Fruit fly (Drosophila melanogaster) whole organism, embryonic: ENCODE data around the gene CCT3.
A peak's percentile ranks its signal among the peaks of the same experiment; 100 is the strongest.

Source experiments
- CG10147 ChIP-seq: fragments of 200-800 bp; sonication (Bioruptor generic); optimal IDR thresholded peaks from 2 replicates; lab custom pipeline; 2019; ENCODE audit warnings: missing biosample characterization, mild to moderate bottlenecking, missing genetic modification characterization, moderate library complexity
- CG10274 ChIP-seq: fragments of 200-800 bp; sonication (Bioruptor generic); optimal IDR thresholded peaks from 3 replicates; lab custom pipeline; 2017; ENCODE audit warnings: missing biosample characterization, mild to moderate bottlenecking, missing genetic modification characterization
- CG10654 ChIP-seq: fragments of 200-800 bp; sonication (Bioruptor generic); optimal IDR thresholded peaks from 2 replicates; lab custom pipeline; 2016; ENCODE audit warnings: missing biosample characterization, missing genetic modification characterization
- CG12104 ChIP-seq: fragments of 200-800 bp; sonication (Bioruptor generic); optimal IDR thresholded peaks from 3 replicates; lab custom pipeline; 2016; ENCODE audit warnings: missing biosample characterization, missing genetic modification characterization
- CG12236 ChIP-seq: fragments of 200-800 bp; sonication (Bioruptor generic); optimal IDR thresholded peaks from 2 replicates; lab custom pipeline; 2016; ENCODE audit warnings: missing biosample characterization, missing genetic modification characterization
- CG12659 ChIP-seq: fragments of 200-800 bp; sonication (Bioruptor generic); optimal IDR thresholded peaks from 3 replicates; lab custom pipeline; 2017; ENCODE audit warnings: mild to moderate bottlenecking, missing biosample characterization, missing genetic modification reagents, missing genetic modification characterization
- CG13287 ChIP-seq: fragments of 200-800 bp; sonication (Bioruptor generic); IDR thresholded peaks from 2 replicates; pipeline ENCODE4 v1.3.6; 2022; ENCODE audit warnings: missing biosample characterization, missing genetic modification characterization; ENCODE audit not compliant: partially characterized antibody
- CG13424 ChIP-seq: fragments of 200-800 bp; sonication (Bioruptor generic); optimal IDR thresholded peaks from 2 replicates; lab custom pipeline; 2019; ENCODE audit warnings: missing biosample characterization, mild to moderate bottlenecking, missing genetic modification characterization, moderate library complexity
- CG14014 ChIP-seq: fragments of 200-800 bp; sonication (Bioruptor generic); IDR thresholded peaks from 2 replicates; pipeline ENCODE4 v1.3.6; 2022; ENCODE audit warnings: missing biosample characterization, missing genetic modification characterization
- CG15073 ChIP-seq: fragments of 200-800 bp; sonication (Bioruptor generic); optimal IDR thresholded peaks from 2 replicates; lab custom pipeline; 2016; ENCODE audit warnings: missing biosample characterization, missing genetic modification characterization
- CG17829 ChIP-seq: fragments of 200-800 bp; optimal IDR thresholded peaks from 2 replicates; lab custom pipeline; 2019; ENCODE audit warnings: missing biosample characterization, mild to moderate bottlenecking, missing genetic modification characterization, moderate library complexity
- CG31365 ChIP-seq: fragments of 200-800 bp; sonication (Bioruptor generic); optimal IDR thresholded peaks from 2 replicates; lab custom pipeline; 2018; ENCODE audit warnings: missing biosample characterization, mild to moderate bottlenecking, missing genetic modification characterization
- CG32772 ChIP-seq: fragments of 200-800 bp; sonication (Bioruptor generic); IDR thresholded peaks from 2 replicates; pipeline ENCODE4 v1.3.6; 2022; ENCODE audit warnings: missing biosample characterization, missing genetic modification characterization
- CG5953 ChIP-seq: fragments of 200-800 bp; sonication (Bioruptor generic); IDR thresholded peaks from 2 replicates; pipeline ENCODE4 v1.3.6; 2022; ENCODE audit warnings: missing biosample characterization, missing genetic modification characterization
- CG6765 ChIP-seq: fragments of 200-800 bp; sonication (Bioruptor generic); optimal IDR thresholded peaks from 3 replicates; lab custom pipeline; 2017; ENCODE audit warnings: missing biosample characterization, mild to moderate bottlenecking, missing genetic modification characterization
- CG7357 ChIP-seq: fragments of 200-800 bp; sonication (Bioruptor generic); IDR thresholded peaks from 3 replicates; pipeline ENCODE4 v1.3.6; 2022; ENCODE audit warnings: missing biosample characterization, missing genetic modification characterization
- CG7963 ChIP-seq: fragments of 200-800 bp; sonication (Bioruptor generic); IDR thresholded peaks from 3 replicates; pipeline ENCODE4 v1.3.6; 2022; ENCODE audit warnings: missing biosample characterization, missing genetic modification characterization; ENCODE audit not compliant: partially characterized antibody
- D19A ChIP-seq: fragments of 200-800 bp; optimal IDR thresholded peaks from 3 replicates; lab custom pipeline; 2019; ENCODE audit warnings: missing biosample characterization, mild to moderate bottlenecking, missing genetic modification characterization, moderate library complexity
- Dbx ChIP-seq: fragments of 200-800 bp; sonication (Bioruptor generic); IDR thresholded peaks from 3 replicates; pipeline ENCODE4 v1.3.6; 2022; ENCODE audit warnings: missing biosample characterization, missing genetic modification characterization
- E2f2 ChIP-seq: fragments of 200-800 bp; sonication (Bioruptor generic); IDR thresholded peaks from 2 replicates; pipeline ENCODE4 v1.3.6; 2022; ENCODE audit warnings: missing biosample characterization, missing genetic modification characterization
- GATAe ChIP-seq: fragments of 200-800 bp; sonication (Bioruptor generic); conservative IDR thresholded peaks from 2 replicates; pipeline ENCODE4 v1.3.6; 2022; ENCODE audit warnings: missing biosample characterization, missing genetic modification characterization
- HLH54F ChIP-seq: fragments of 200-800 bp; sonication (Bioruptor generic); optimal IDR thresholded peaks from 3 replicates; lab custom pipeline; 2016; ENCODE audit warnings: missing biosample characterization, missing genetic modification characterization
- HmgD ChIP-seq: fragments of 200-800 bp; sonication (Bioruptor generic); optimal IDR thresholded peaks from 3 replicates; lab custom pipeline; 2016; ENCODE audit warnings: missing biosample characterization, missing genetic modification characterization
- Lhr ChIP-seq: fragments of 200-800 bp; sonication (Bioruptor generic); optimal IDR thresholded peaks from 3 replicates; lab custom pipeline; 2017; ENCODE audit warnings: mild to moderate bottlenecking, missing biosample characterization, missing genetic modification reagents, missing genetic modification characterization
- Lim3 ChIP-seq: fragments of 200-800 bp; sonication (Bioruptor generic); IDR thresholded peaks from 2 replicates; pipeline ENCODE4 v1.3.6; 2022; ENCODE audit warnings: missing biosample characterization, missing genetic modification characterization
- Meics ChIP-seq: fragments of 200-800 bp; sonication (Bioruptor generic); optimal IDR thresholded peaks from 2 replicates; lab custom pipeline; 2017; ENCODE audit warnings: missing biosample characterization, mild to moderate bottlenecking, missing genetic modification characterization
- NC2β ChIP-seq: fragments of 200-800 bp; sonication (Bioruptor generic); optimal IDR thresholded peaks from 2 replicates; lab custom pipeline; 2016; ENCODE audit warnings: missing biosample characterization, missing genetic modification characterization
- Nf-YB ChIP-seq: fragments of 200-800 bp; sonication (Bioruptor generic); optimal IDR thresholded peaks from 3 replicates; lab custom pipeline; 2019; ENCODE audit warnings: missing biosample characterization, mild to moderate bottlenecking, missing genetic modification characterization, moderate library complexity
- bigmax ChIP-seq: fragments of 200-800 bp; sonication (Bioruptor generic); optimal IDR thresholded peaks from 2 replicates; lab custom pipeline; 2018; ENCODE audit warnings: missing biosample characterization, mild to moderate bottlenecking, missing genetic modification characterization
- bsh ChIP-seq, 2 experiments: fragments of 200-800 bp; sonication (Bioruptor generic); optimal IDR thresholded peaks; 2 replicates each; lab custom pipeline; 2017 to 2018; ENCODE audit warnings: mild to moderate bottlenecking in 2 of 2, missing biosample characterization in 2 of 2, missing genetic modification characterization in 2 of 2, moderate library complexity in 1 of 2
- ci ChIP-seq: fragments of 200-800 bp; sonication (Bioruptor generic); IDR thresholded peaks from 3 replicates; pipeline ENCODE4 v1.3.6; 2022; ENCODE audit warnings: missing biosample characterization, missing genetic modification characterization
- dysf ChIP-seq: fragments of 200-800 bp; sonication (Bioruptor generic); IDR thresholded peaks from 3 replicates; pipeline ENCODE4 v1.3.6; 2022; ENCODE audit warnings: missing biosample characterization, missing genetic modification characterization
- ewg ChIP-seq: fragments of 200-800 bp; sonication (Bioruptor generic); optimal IDR thresholded peaks from 3 replicates; lab custom pipeline; 2017; ENCODE audit warnings: mild to moderate bottlenecking, missing biosample characterization, missing genetic modification reagents, missing genetic modification characterization
- gro ChIP-seq: fragments of 200-800 bp; sonication (Bioruptor generic); optimal IDR thresholded peaks from 2 replicates; lab custom pipeline; 2016; ENCODE audit warnings: missing biosample characterization, missing genetic modification characterization
- maf-S ChIP-seq: fragments of 200-800 bp; sonication (Bioruptor generic); optimal IDR thresholded peaks from 2 replicates; lab custom pipeline; 2016; ENCODE audit warnings: missing biosample characterization, missing genetic modification characterization
- nerfin-1 ChIP-seq: fragments of 200-800 bp; sonication (Bioruptor generic); optimal IDR thresholded peaks from 3 replicates; lab custom pipeline; 2019; ENCODE audit warnings: missing biosample characterization, mild to moderate bottlenecking, missing genetic modification characterization, moderate library complexity
- nerfin-2 ChIP-seq: fragments of 200-800 bp; sonication (Bioruptor generic); IDR thresholded peaks from 2 replicates; pipeline ENCODE4 v1.3.6; 2022; ENCODE audit warnings: missing biosample characterization, missing genetic modification characterization; ENCODE audit not compliant: partially characterized antibody
- otp ChIP-seq: fragments of 200-800 bp; sonication (Bioruptor generic); IDR thresholded peaks from 3 replicates; pipeline ENCODE4, ENCODE4 v1.3.6; 2022; ENCODE audit warnings: missing biosample characterization, missing genetic modification characterization
- psq ChIP-seq: fragments of 200-800 bp; sonication (Bioruptor generic); optimal IDR thresholded peaks from 2 replicates; lab custom pipeline; 2017; ENCODE audit warnings: missing biosample characterization, missing genetic modification characterization
- ro ChIP-seq: fragments of 200-800 bp; sonication (Bioruptor generic); IDR thresholded peaks from 2 replicates; pipeline ENCODE4 v1.3.6; 2022; ENCODE audit warnings: missing biosample characterization, missing genetic modification characterization
- scrt ChIP-seq: fragments of 200-800 bp; sonication (Bioruptor generic); optimal IDR thresholded peaks from 2 replicates; lab custom pipeline; 2018; ENCODE audit warnings: missing biosample characterization, mild to moderate bottlenecking, missing genetic modification characterization, moderate library complexity
- sens ChIP-seq: fragments of 200-800 bp; sonication (Bioruptor generic); peaks from one replicate; lab custom pipeline; 2016; ENCODE audit warnings: missing biosample characterization, missing genetic modification characterization
- sim ChIP-seq: fragments of 200-800 bp; sonication (Bioruptor generic); IDR thresholded peaks from 2 replicates; pipeline ENCODE4 v1.3.6; 2022; ENCODE audit warnings: missing biosample characterization, missing genetic modification characterization
- slp2 ChIP-seq: fragments of 200-800 bp; sonication (Bioruptor generic); optimal IDR thresholded peaks from 2 replicates; lab custom pipeline; 2016; ENCODE audit warnings: missing biosample characterization, missing genetic modification characterization
- tgo ChIP-seq: fragments of 200-800 bp; sonication (Bioruptor generic); IDR thresholded peaks from 3 replicates; pipeline ENCODE4 v1.3.6; 2022; ENCODE audit warnings: missing biosample characterization, missing genetic modification characterization
- tin ChIP-seq: fragments of 200-800 bp; sonication (Bioruptor generic); optimal IDR thresholded peaks from 3 replicates; lab custom pipeline; 2016; ENCODE audit warnings: missing biosample characterization, missing genetic modification characterization
- tna ChIP-seq: fragments of 200-800 bp; sonication (Bioruptor generic); IDR thresholded peaks from 2 replicates; pipeline ENCODE4 v1.3.6; 2022; ENCODE audit warnings: missing biosample characterization, missing genetic modification characterization; ENCODE audit not compliant: partially characterized antibody
- z ChIP-seq: fragments of 200-800 bp; sonication (Bioruptor generic); IDR thresholded peaks from 3 replicates; pipeline ENCODE4 v1.3.6; 2022; ENCODE audit warnings: missing biosample characterization, missing genetic modification characterization

CCT3 gene

DNA sequence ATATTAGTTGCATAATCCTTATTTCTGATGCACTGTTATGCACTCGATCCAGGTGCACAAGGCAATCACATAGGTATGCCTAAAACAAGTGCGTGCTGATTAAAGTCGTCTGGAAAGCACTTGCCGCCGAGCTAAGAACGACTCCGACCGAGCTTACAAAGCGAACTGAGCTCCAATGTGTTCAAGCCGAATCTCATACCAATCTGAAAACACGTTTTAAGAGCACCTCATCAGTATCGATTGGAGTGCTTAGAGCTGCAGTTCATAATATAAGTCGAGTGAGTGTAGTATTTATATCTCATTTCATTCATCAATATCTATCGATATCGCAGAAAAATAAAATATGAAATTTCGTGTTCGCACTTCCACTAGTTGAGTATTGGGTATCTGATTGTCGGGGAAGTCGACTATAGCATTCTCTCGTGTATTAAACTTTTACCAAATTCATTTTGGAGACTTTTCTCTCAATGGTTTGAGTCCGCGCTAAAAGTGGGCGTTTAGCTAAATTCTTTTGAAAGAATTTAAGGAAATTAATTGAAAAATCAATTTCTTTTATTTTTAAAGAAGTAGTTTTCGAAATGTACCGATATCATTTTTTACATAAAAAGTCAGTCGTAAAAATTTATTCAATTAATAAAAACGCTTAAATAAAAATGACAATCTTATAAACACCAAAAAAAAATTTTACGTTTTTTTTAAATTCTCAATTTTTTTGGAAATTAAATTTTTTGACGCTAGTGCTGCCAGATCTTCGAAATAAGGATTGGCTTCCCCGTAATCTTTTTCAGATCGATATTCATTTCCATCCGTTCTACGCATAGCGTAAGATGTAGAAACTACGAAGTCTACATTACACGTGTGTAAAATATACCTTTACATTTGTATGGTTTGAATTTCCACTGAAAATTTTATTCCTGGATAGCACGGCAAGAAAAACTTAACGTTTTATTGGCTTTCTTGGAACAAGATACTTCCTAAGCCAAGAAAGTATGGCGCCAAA, 8.4 kb downstream of the CCT3 start, which contains the start of gene modSP (continued):
- TF ChIP-seq dysf (GFP tag; lab: Robert Waterston, UW) (peak; percentile 34; the same call in 1 of the 3 replicates), nerfin-1 (no peak), CG5953 (GFP tag; lab: Robert Waterston, UW) (no peak), CG10274 (peak; percentile 82), nerfin-2 (peak; percentile 86), CG17829 (peak; percentile 29), CG6765 (GFP tag; lab: Kevin White, UChicago) (no peak), CG31365 (tag; lab: Kevin White, UChicago) (peak; percentile 29), CG12104 (GFP tag; lab: Kevin White, UChicago) (peak; percentile 39), slp2 (GFP tag; lab: Kevin White, UChicago) (peak; percentile 6), gro (GFP tag; lab: Kevin White, UChicago) (no peak), Dbx (0 out of 3 replicates have a peak, but pooled peaks have one; percentile 31), CG12236 (GFP tag; lab: Kevin White, UChicago) (peak; percentile 15), ci (GFP tag; lab: Robert Waterston, UW) (0 out of 3 replicates have a peak, but pooled peaks have one; percentile 54), CG15073 (no peak), CG13424 (tag; lab: Kevin White, UChicago) (peak; percentile 12), tin (GFP tag; lab: Kevin White, UChicago) (peak; percentile 18), ewg (GFP tag; lab: Kevin White, UChicago) (no peak), CG32772 (GFP tag; lab: Robert Waterston, UW) (no peak), CG7963 (peak; percentile 72), psq (GFP tag; lab: Kevin White, UChicago) (no peak), maf-S (GFP tag; lab: Kevin White, UChicago) (peak; percentile 16), z (peak; percentile 83), D19A (tag; lab: Kevin White, UChicago) (peak; percentile 39), Lim3 (GFP tag; lab: Robert Waterston, UW) (no peak), HLH54F (GFP tag; lab: Kevin White, UChicago) (peak; percentile 52), CG10147 (GFP tag; lab: Kevin White, UChicago) (peak; percentile 16), sim (no peak), ro (no peak), CG14014 (GFP tag; lab: Robert Waterston, UW) (no peak), CG13287 (GFP tag; lab: Robert Waterston, UW) (peak; percentile 76; the same call in 1 of the 2 replicates), Lhr (GFP tag; lab: Kevin White, UChicago) (peak; percentile 94), Meics (peak; percentile 29), tgo (GFP tag; lab: Robert Waterston, UW) (no peak), otp (no peak), CG10654 (GFP tag; lab: Kevin White, UChicago) (no peak), bigmax (GFP tag; lab: Kevin White, UChicago) (no peak), scrt (GFP tag; lab: Kevin White, UChicago) (no peak), CG7357 (peak; percentile 18; the same call in 1 of the 3 replicates), E2f2 (GFP tag; lab: Robert Waterston, UW) (0 out of 2 replicates have a peak, but pooled peaks have one; percentile 27), HmgD (GFP tag; lab: Kevin White, UChicago) (no peak), Nf-YB (GFP tag; lab: Kevin White, UChicago) (no peak), tna (GFP tag; lab: Robert Waterston, UW) (peak; percentile 84), CG12659 (GFP tag; lab: Kevin White, UChicago) (peak; percentile 48), NC2β (no peak), GATAe (GFP tag; lab: Robert Waterston, UW) (no peak), bsh (GFP tag; optimal IDR thresholded peaks at IDR 0.05; lab: Kevin White, UChicago) (peak in 1 of 2 experiments; percentile 18), sens (GFP tag; lab: Kevin White, UChicago) (peak; percentile 59)
